In genomic region chr3R:29737891-29738290, dm6 we compare ENCODE assay signal across 1 fruit fly cellular context.
TF ChIP-seq lines count a peak whose summit lies in the region.

Gnpnat (plus strand) TSS chr3R:29738275.

TF ChIP-seq in whole organism, embryonic, 481 proteins besides CTCF, POLR2A, EP300 and RAD21 (continued from another document and continues in another):
- TF ChIP-seq klu (GFP tag; IDR thresholded peaks at IDR 0.05; lab: Robert Waterston, UW) (no peak), CG9609 (GFP tag; optimal IDR thresholded peaks at IDR 0.05; lab: Kevin White, UChicago) (no peak), crc (GFP tag; optimal IDR thresholded peaks at IDR 0.05; lab: Kevin White, UChicago) (no peak), Sox102F (GFP tag; optimal IDR thresholded peaks at IDR 0.05; lab: Kevin White, UChicago) (peak; percentile 63), Side (GFP tag; optimal IDR thresholded peaks at IDR 0.05; lab: Kevin White, UChicago) (no peak), nerfin-2 (GFP tag; IDR thresholded peaks at IDR 0.05; lab: Robert Waterston, UW; ENCODE audit: partially characterized antibody) (no peak), grn (GFP tag; optimal IDR thresholded peaks at IDR 0.05; lab: Kevin White, UChicago) (no peak), CG9876 (GFP tag; optimal IDR thresholded peaks at IDR 0.05; lab: Kevin White, UChicago) (no peak), hb (GFP tag; IDR thresholded peaks at IDR 0.05; lab: Robert Waterston, UW; ENCODE audit: partially characterized antibody) (no peak), kah (GFP tag; optimal IDR thresholded peaks at IDR 0.05; lab: Kevin White, UChicago) (no peak), CG7271 (tag; optimal IDR thresholded peaks at IDR 0.05; lab: Kevin White, UChicago) (no peak), CG12744 (GFP tag; optimal IDR thresholded peaks at IDR 0.05; lab: Kevin White, UChicago) (no peak), cad (GFP tag; optimal IDR thresholded peaks at IDR 0.05; lab: Kevin White, UChicago) (no peak), sisA (GFP tag; IDR thresholded peaks at IDR 0.05; lab: Robert Waterston, UW) (no peak), inv (GFP tag; IDR thresholded peaks at IDR 0.05; lab: Robert Waterston, UW; ENCODE audit: partially characterized antibody) (no peak), CG14441 (GFP tag; IDR thresholded peaks at IDR 0.05; lab: Robert Waterston, UW) (no peak), wek (GFP tag; optimal IDR thresholded peaks at IDR 0.05; lab: Kevin White, UChicago) (peak; percentile 20), abd-A (tag; optimal IDR thresholded peaks at IDR 0.05; lab: Kevin White, UChicago) (no peak), gcm (GFP tag; optimal IDR thresholded peaks at IDR 0.05; lab: Kevin White, UChicago) (peak; percentile 62), row (GFP tag; IDR thresholded peaks at IDR 0.05; lab: Robert Waterston, UW) (no peak), CG10147 (GFP tag; optimal IDR thresholded peaks at IDR 0.05; lab: Kevin White, UChicago) (peak; percentile 41), CG11093 (GFP tag; IDR thresholded peaks at IDR 0.05; lab: Robert Waterston, UW) (no peak), Gsc (GFP tag; IDR thresholded peaks at IDR 0.05; lab: Robert Waterston, UW) (no peak), Optix (GFP tag; IDR thresholded peaks at IDR 0.05; lab: Robert Waterston, UW) (no peak), peb (GFP tag; IDR thresholded peaks at IDR 0.05; lab: Robert Waterston, UW) (no peak), mld (GFP tag; IDR thresholded peaks at IDR 0.05; lab: Robert Waterston, UW; ENCODE audit: partially characterized antibody) (no peak), kni (GFP tag; optimal IDR thresholded peaks at IDR 0.05; lab: Kevin White, UChicago) (no peak), PHDP (tag; optimal IDR thresholded peaks at IDR 0.05; lab: Kevin White, UChicago) (peak; percentile 67), CG15073 (GFP tag; optimal IDR thresholded peaks at IDR 0.05; lab: Kevin White, UChicago) (no peak), CG4820 (GFP tag; optimal IDR thresholded peaks at IDR 0.05; lab: Kevin White, UChicago) (peak; percentile 6), fu2 (GFP tag; optimal IDR thresholded peaks at IDR 0.05; lab: Kevin White, UChicago) (no peak), Nf-YA (GFP tag; IDR thresholded peaks at IDR 0.05; lab: Robert Waterston, UW) (no peak), CG10209 (GFP tag; optimal IDR thresholded peaks at IDR 0.05; lab: Kevin White, UChicago) (peak; percentile 45), Lhr (GFP tag; optimal IDR thresholded peaks at IDR 0.05; lab: Kevin White, UChicago) (no peak), ERR (GFP tag; optimal IDR thresholded peaks at IDR 0.05; lab: Kevin White, UChicago) (no peak), Scr (GFP tag; IDR thresholded peaks at IDR 0.05; lab: Robert Waterston, UW; ENCODE audit: partially characterized antibody) (no peak), bigmax (GFP tag; optimal IDR thresholded peaks at IDR 0.05; lab: Kevin White, UChicago) (no peak), gcm2 (GFP tag; optimal IDR thresholded peaks at IDR 0.05; lab: Kevin White, UChicago) (no peak), oc (tag; optimal IDR thresholded peaks at IDR 0.05; lab: Kevin White, UChicago) (peak; percentile 36), tio (GFP tag; optimal IDR thresholded peaks at IDR 0.05; lab: Kevin White, UChicago) (no peak), GATAe (GFP tag; conservative IDR thresholded peaks at IDR 0.05; lab: Robert Waterston, UW) (no peak), B-H1 (GFP tag; IDR thresholded peaks at IDR 0.05; lab: Robert Waterston, UW) (no peak), cato (GFP tag; optimal IDR thresholded peaks at IDR 0.05; lab: Kevin White, UChicago; ENCODE audit: borderline replicate concordance) (no peak), CG15514 (GFP tag; optimal IDR thresholded peaks at IDR 0.05; lab: Kevin White, UChicago) (peak; percentile 37), fd96Cb (tag; optimal IDR thresholded peaks at IDR 0.05; lab: Kevin White, UChicago) (peak; percentile 38), pho (GFP tag; optimal IDR thresholded peaks at IDR 0.05; lab: Kevin White, UChicago) (no peak), fd3F (GFP tag; optimal IDR thresholded peaks at IDR 0.05; lab: Kevin White, UChicago) (peak; percentile 38), CG3838 (GFP tag; optimal IDR thresholded peaks at IDR 0.05; lab: Kevin White, UChicago) (no peak), CG3407 (GFP tag; optimal IDR thresholded peaks at IDR 0.05; lab: Kevin White, UChicago) (peak; percentile 31), NFAT (GFP tag; IDR thresholded peaks at IDR 0.05; lab: Robert Waterston, UW) (no peak), esg (GFP tag; conservative IDR thresholded peaks at IDR 0.05; lab: Robert Waterston, UW) (no peak), btn (GFP tag; optimal IDR thresholded peaks at IDR 0.05; lab: Kevin White, UChicago) (no peak), D19A (tag; optimal IDR thresholded peaks at IDR 0.05; lab: Kevin White, UChicago) (no peak), onecut (GFP tag; IDR thresholded peaks at IDR 0.05; lab: Robert Waterston, UW) (peak; percentile 58), nau (GFP tag; optimal IDR thresholded peaks at IDR 0.05; lab: Kevin White, UChicago) (no peak), HLH3B (GFP tag; IDR thresholded peaks at IDR 0.05; lab: Robert Waterston, UW) (no peak), CG2678 (tag; optimal IDR thresholded peaks at IDR 0.05; lab: Kevin White, UChicago) (peak; percentile 71), grau (tag; optimal IDR thresholded peaks at IDR 0.05; lab: Kevin White, UChicago) (peak; percentile 96), CG14965 (GFP tag; optimal IDR thresholded peaks at IDR 0.05; lab: Kevin White, UChicago; ENCODE audit: borderline replicate concordance) (no peak), MESR4 (GFP tag; optimal IDR thresholded peaks at IDR 0.05; lab: Kevin White, UChicago) (no peak), kay (GFP tag; optimal IDR thresholded peaks at IDR 0.05; lab: Kevin White, UChicago) (no peak), Dip3 (GFP tag; optimal IDR thresholded peaks at IDR 0.05; lab: Kevin White, UChicago) (no peak), Dfd (GFP tag; optimal IDR thresholded peaks at IDR 0.05; lab: Kevin White, UChicago) (no peak), pan (optimal IDR thresholded peaks at IDR 0.05; lab: Kevin White, UChicago) (no peak), pan (GFP tag; optimal IDR thresholded peaks at IDR 0.05 in 1 of 2, IDR thresholded peaks at IDR 0.05 in 1 of 2) (no peak), CG2120 (GFP tag; optimal IDR thresholded peaks at IDR 0.05; lab: Kevin White, UChicago) (peak; percentile 58), dmrt11E (tag; optimal IDR thresholded peaks at IDR 0.05; lab: Kevin White, UChicago) (peak; percentile 51), CG11398 (GFP tag; optimal IDR thresholded peaks at IDR 0.05; lab: Kevin White, UChicago) (no peak), BtbVII (GFP tag; optimal IDR thresholded peaks at IDR 0.05; lab: Kevin White, UChicago) (peak; percentile 50), Sox100B (GFP tag; optimal IDR thresholded peaks at IDR 0.05; lab: Kevin White, UChicago) (no peak), usp (GFP tag; optimal IDR thresholded peaks at IDR 0.05; lab: Kevin White, UChicago) (no peak), CG13287 (GFP tag; IDR thresholded peaks at IDR 0.05; lab: Robert Waterston, UW; ENCODE audit: partially characterized antibody) (no peak), Nf-YB (GFP tag; optimal IDR thresholded peaks at IDR 0.05; lab: Kevin White, UChicago) (peak; percentile 8), tin (GFP tag; optimal IDR thresholded peaks at IDR 0.05; lab: Kevin White, UChicago) (peak; percentile 19), CG2889 (GFP tag; IDR thresholded peaks at IDR 0.05; lab: Robert Waterston, UW) (no peak), Oli (tag; optimal IDR thresholded peaks at IDR 0.05; lab: Kevin White, UChicago) (peak; percentile 48), Spps (tag; optimal IDR thresholded peaks at IDR 0.05; lab: Kevin White, UChicago) (peak; percentile 29), CG10267 (tag; optimal IDR thresholded peaks at IDR 0.05; lab: Kevin White, UChicago) (peak; percentile 46), CG10321 (GFP tag; IDR thresholded peaks at IDR 0.05; lab: Robert Waterston, UW) (no peak), chm (GFP tag; IDR thresholded peaks at IDR 0.05; lab: Robert Waterston, UW) (no peak), Dek (tag; optimal IDR thresholded peaks at IDR 0.05; lab: Kevin White, UChicago) (peak; percentile 51), CG17186 (GFP tag; optimal IDR thresholded peaks at IDR 0.05; lab: Kevin White, UChicago) (no peak), CG11696 (GFP tag; IDR thresholded peaks at IDR 0.05; lab: Robert Waterston, UW) (no peak), nom (GFP tag; optimal IDR thresholded peaks at IDR 0.05; lab: Kevin White, UChicago) (no peak), CG18262 (tag; optimal IDR thresholded peaks at IDR 0.05; lab: Kevin White, UChicago) (peak; percentile 50), Nf-YC (tag; optimal IDR thresholded peaks at IDR 0.05; lab: Kevin White, UChicago) (no peak), dysf (GFP tag; IDR thresholded peaks at IDR 0.05; lab: Robert Waterston, UW) (no peak), sim (GFP tag; IDR thresholded peaks at IDR 0.05; lab: Robert Waterston, UW) (no peak), jumu (GFP tag; optimal IDR thresholded peaks at IDR 0.05; lab: Kevin White, UChicago) (peak; percentile 12), CG12155 (GFP tag; optimal IDR thresholded peaks at IDR 0.05; lab: Kevin White, UChicago) (peak; percentile 22), Vsx1 (GFP tag; optimal IDR thresholded peaks at IDR 0.05; lab: Kevin White, UChicago) (no peak), CG34376 (GFP tag; optimal IDR thresholded peaks at IDR 0.05; lab: Kevin White, UChicago) (no peak), CG2129 (GFP tag; IDR thresholded peaks at IDR 0.05; lab: Robert Waterston, UW; ENCODE audit: partially characterized antibody) (no peak), CG4404 (GFP tag; IDR thresholded peaks at IDR 0.05; lab: Robert Waterston, UW) (no peak), ac (GFP tag; optimal IDR thresholded peaks at IDR 0.05; lab: Kevin White, UChicago) (no peak), CG16815 (GFP tag; optimal IDR thresholded peaks at IDR 0.05; lab: Kevin White, UChicago) (peak; percentile 48), Mrtf (GFP tag; IDR thresholded peaks at IDR 0.05; lab: Robert Waterston, UW) (no peak), CG6254 (GFP tag; optimal IDR thresholded peaks at IDR 0.05; lab: Kevin White, UChicago) (peak; percentile 57), eyg (GFP tag; optimal IDR thresholded peaks at IDR 0.05; lab: Kevin White, UChicago) (no peak), CG4282 (GFP tag; optimal IDR thresholded peaks at IDR 0.05; lab: Kevin White, UChicago) (no peak), sd (tag; optimal IDR thresholded peaks at IDR 0.05; lab: Kevin White, UChicago) (peak; percentile 8), CG6765 (GFP tag; optimal IDR thresholded peaks at IDR 0.05; lab: Kevin White, UChicago) (no peak), Lpt (GFP tag; optimal IDR thresholded peaks at IDR 0.05; lab: Kevin White, UChicago) (no peak), CG2712 (tag; optimal IDR thresholded peaks at IDR 0.05; lab: Kevin White, UChicago) (peak; percentile 69), CG6813 (GFP tag; optimal IDR thresholded peaks at IDR 0.05; lab: Kevin White, UChicago) (peak; percentile 61), H15 (GFP tag; IDR thresholded peaks at IDR 0.05; lab: Robert Waterston, UW) (no peak), CG9215 (GFP tag; IDR thresholded peaks at IDR 0.05; lab: Robert Waterston, UW) (no peak), bowl (GFP tag; IDR thresholded peaks at IDR 0.05; lab: Robert Waterston, UW) (no peak), zen2 (GFP tag; IDR thresholded peaks at IDR 0.05; lab: Robert Waterston, UW; ENCODE audit: partially characterized antibody) (no peak), CG6654 (GFP tag; optimal IDR thresholded peaks at IDR 0.05; lab: Kevin White, UChicago) (no peak), cg (GFP tag; optimal IDR thresholded peaks at IDR 0.05; lab: Kevin White, UChicago) (no peak), CG18011 (GFP tag; optimal IDR thresholded peaks at IDR 0.05; lab: Kevin White, UChicago) (no peak), CG9437 (GFP tag; optimal IDR thresholded peaks at IDR 0.05; lab: Kevin White, UChicago) (peak; percentile 99), ro (GFP tag; IDR thresholded peaks at IDR 0.05; lab: Robert Waterston, UW) (no peak), Bdp1 (GFP tag; optimal IDR thresholded peaks at IDR 0.05; lab: Kevin White, UChicago) (no peak), Aef1 (GFP tag; IDR thresholded peaks at IDR 0.05; lab: Robert Waterston, UW) (no peak), CG3995 (GFP tag; optimal IDR thresholded peaks at IDR 0.05; lab: Kevin White, UChicago) (no peak), Max (GFP tag; optimal IDR thresholded peaks at IDR 0.05; lab: Kevin White, UChicago) (peak; percentile 6), dmrt99B (tag; optimal IDR thresholded peaks at IDR 0.05; lab: Kevin White, UChicago) (peak; percentile 63), zfh2 (GFP tag; optimal IDR thresholded peaks at IDR 0.05; lab: Kevin White, UChicago) (no peak), Bgb (GFP tag; IDR thresholded peaks at IDR 0.05; lab: Robert Waterston, UW; ENCODE audit: partially characterized antibody) (no peak), CG15601 (tag; optimal IDR thresholded peaks at IDR 0.05; lab: Kevin White, UChicago) (peak; percentile 42), jing (GFP tag; optimal IDR thresholded peaks at IDR 0.05; lab: Kevin White, UChicago) (no peak), lilli (GFP tag; optimal IDR thresholded peaks at IDR 0.05; lab: Kevin White, UChicago) (peak; percentile 39), CG32772 (GFP tag; IDR thresholded peaks at IDR 0.05; lab: Robert Waterston, UW) (no peak), Dref (GFP tag; IDR thresholded peaks at IDR 0.05; lab: Robert Waterston, UW) (no peak), Hr51 (GFP tag; optimal IDR thresholded peaks at IDR 0.05; lab: Kevin White, UChicago) (peak in 1 of 2 experiments; percentile 57), Dip2 (GFP tag; IDR thresholded peaks at IDR 0.05; lab: Robert Waterston, UW) (no peak), ftz-f1 (GFP tag; optimal IDR thresholded peaks at IDR 0.05; lab: Kevin White, UChicago) (no peak), HLHmδ (GFP tag; optimal IDR thresholded peaks at IDR 0.05; lab: Kevin White, UChicago) (no peak), chinmo (GFP tag; IDR thresholded peaks at IDR 0.05; lab: Robert Waterston, UW; ENCODE audit: partially characterized antibody) (no peak), Ets65A (GFP tag; lab: Kevin White, UChicago) (no peak), pfk (GFP tag; optimal IDR thresholded peaks at IDR 0.05; lab: Kevin White, UChicago) (no peak), Ssrp (tag; optimal IDR thresholded peaks at IDR 0.05; lab: Kevin White, UChicago) (peak; percentile 39), Neu2 (GFP tag; optimal IDR thresholded peaks at IDR 0.05; lab: Kevin White, UChicago; ENCODE audit: borderline replicate concordance) (no peak), CG34224 (GFP tag; IDR thresholded peaks at IDR 0.05; lab: Robert Waterston, UW; ENCODE audit: partially characterized antibody) (no peak), CG1832 (GFP tag; optimal IDR thresholded peaks at IDR 0.05; lab: Kevin White, UChicago) (no peak), CG4730 (GFP tag; IDR thresholded peaks at IDR 0.05; lab: Robert Waterston, UW) (no peak)
